Fruit fly (Drosophila melanogaster) whole organism, embryonic: ENCODE measurements around the gene stumps.

Experiments
- CG10431 ChIP-seq: fragments of 200-800 bp; sonication (Bioruptor generic); optimal IDR thresholded peaks from 3 replicates; lab custom pipeline; 2018; ENCODE audit warnings: missing biosample characterization, mild to moderate bottlenecking, missing genetic modification characterization
- CG10654 ChIP-seq: fragments of 200-800 bp; sonication (Bioruptor generic); optimal IDR thresholded peaks from 2 replicates; lab custom pipeline; 2016; ENCODE audit warnings: missing biosample characterization, missing genetic modification characterization
- CG11696 ChIP-seq: fragments of 200-800 bp; sonication (Bioruptor generic); IDR thresholded peaks from 2 replicates; pipeline ENCODE4 v1.3.6; 2022; ENCODE audit warnings: missing biosample characterization, missing genetic modification characterization
- CG1233 ChIP-seq: fragments of 200-800 bp; sonication (Bioruptor generic); optimal IDR thresholded peaks from 4 replicates; lab custom pipeline; 2018; ENCODE audit warnings: missing biosample characterization, mild to moderate bottlenecking, missing genetic modification characterization
- CG1529 ChIP-seq: fragments of 200-800 bp; sonication (Bioruptor generic); optimal IDR thresholded peaks from 3 replicates; lab custom pipeline; 2018; ENCODE audit warnings: missing biosample characterization, missing genetic modification characterization
- CG17802 ChIP-seq: fragments of 200-800 bp; sonication (Bioruptor generic); optimal IDR thresholded peaks from 2 replicates; lab custom pipeline; 2018; ENCODE audit warnings: missing biosample characterization, mild to moderate bottlenecking, missing genetic modification characterization, moderate library complexity
- CG18764 ChIP-seq: fragments of 200-800 bp; sonication (Bioruptor generic); optimal IDR thresholded peaks from 3 replicates; lab custom pipeline; 2016; ENCODE audit warnings: missing biosample characterization, missing genetic modification characterization
- CG2129 ChIP-seq: fragments of 200-800 bp; sonication (Bioruptor generic); IDR thresholded peaks from 2 replicates; pipeline ENCODE4 v1.3.6; 2022; ENCODE audit warnings: missing biosample characterization, missing genetic modification characterization; ENCODE audit not compliant: partially characterized antibody
- CG3726 ChIP-seq: fragments of 200-800 bp; sonication (Bioruptor generic); IDR thresholded peaks from 3 replicates; pipeline ENCODE4, ENCODE4 v1.3.6; 2022; ENCODE audit warnings: missing biosample characterization, missing genetic modification characterization
- CG4282 ChIP-seq: fragments of 200-800 bp; sonication (Bioruptor generic); optimal IDR thresholded peaks from 2 replicates; lab custom pipeline; 2016; ENCODE audit warnings: missing biosample characterization, missing genetic modification characterization
- CG4360 ChIP-seq: fragments of 200-800 bp; sonication (Bioruptor generic); IDR thresholded peaks from 2 replicates; pipeline ENCODE4 v1.3.6; 2022; ENCODE audit warnings: missing biosample characterization, missing genetic modification characterization
- CG4424 ChIP-seq: fragments of 200-800 bp; sonication (Bioruptor generic); optimal IDR thresholded peaks from 3 replicates; lab custom pipeline; 2016; ENCODE audit warnings: missing biosample characterization, missing genetic modification characterization
- CG6791 ChIP-seq: fragments of 200-800 bp; sonication (Bioruptor generic); IDR thresholded peaks from 3 replicates; pipeline ENCODE4 v1.3.6; 2022; ENCODE audit warnings: missing biosample characterization, missing genetic modification characterization; ENCODE audit not compliant: partially characterized antibody
- CG7928 ChIP-seq: fragments of 200-800 bp; sonication (Bioruptor generic); optimal IDR thresholded peaks from 2 replicates; lab custom pipeline; 2017; ENCODE audit warnings: missing biosample characterization, mild to moderate bottlenecking, missing genetic modification characterization
- CG8765 ChIP-seq: fragments of 200-800 bp; sonication (Bioruptor generic); IDR thresholded peaks from 2 replicates; pipeline ENCODE4 v1.3.6; 2022; ENCODE audit warnings: missing biosample characterization, missing genetic modification characterization
- CG9437 ChIP-seq: fragments of 200-800 bp; sonication (Bioruptor generic); optimal IDR thresholded peaks from 2 replicates; lab custom pipeline; 2018; ENCODE audit warnings: missing biosample characterization, mild to moderate bottlenecking, missing genetic modification characterization
- D19B ChIP-seq: fragments of 200-800 bp; sonication (Bioruptor generic); optimal IDR thresholded peaks from 2 replicates; lab custom pipeline; 2017; ENCODE audit warnings: missing biosample characterization, mild to moderate bottlenecking, missing genetic modification characterization
- Dp ChIP-seq: fragments of 200-800 bp; sonication (Bioruptor generic); optimal IDR thresholded peaks from 2 replicates; lab custom pipeline; 2018; ENCODE audit warnings: missing biosample characterization, mild to moderate bottlenecking, missing genetic modification characterization, moderate library complexity
- E2f2 ChIP-seq: fragments of 200-800 bp; sonication (Bioruptor generic); IDR thresholded peaks from 2 replicates; pipeline ENCODE4 v1.3.6; 2022; ENCODE audit warnings: missing biosample characterization, missing genetic modification characterization
- Eip74EF ChIP-seq, 2 experiments: fragments of 200-800 bp in 1 of 2; fragments of >200 bp in 1 of 2; sonication (Bioruptor generic) in 1 of 2; optimal IDR thresholded peaks; 2 replicates each; lab custom pipeline; 2017 to 2019; ENCODE audit warnings: missing biosample characterization in 2 of 2, missing genetic modification characterization in 2 of 2, mild to moderate bottlenecking in 1 of 2, moderate library complexity in 1 of 2
- GATAe ChIP-seq: fragments of 200-800 bp; sonication (Bioruptor generic); conservative IDR thresholded peaks from 2 replicates; pipeline ENCODE4 v1.3.6; 2022; ENCODE audit warnings: missing biosample characterization, missing genetic modification characterization
- HLH4C ChIP-seq: fragments of 200-800 bp; sonication (Bioruptor generic); IDR thresholded peaks from 3 replicates; pipeline ENCODE4 v1.3.6; 2022; ENCODE audit warnings: missing biosample characterization, missing genetic modification characterization; ENCODE audit not compliant: partially characterized antibody
- Nf-YA ChIP-seq: fragments of 200-800 bp; sonication (Bioruptor generic); IDR thresholded peaks from 2 replicates; pipeline ENCODE4 v1.3.6; 2022; ENCODE audit warnings: missing biosample characterization, missing genetic modification characterization
- NfI ChIP-seq: fragments of 200-800 bp; sonication (Bioruptor generic); optimal IDR thresholded peaks from 3 replicates; lab custom pipeline; 2018; ENCODE audit warnings: missing biosample characterization, mild to moderate bottlenecking, missing genetic modification characterization, moderate library complexity
- Rx ChIP-seq: fragments of 200-800 bp; sonication (Bioruptor generic); IDR thresholded peaks from 2 replicates; pipeline ENCODE4 v1.3.6; 2022; ENCODE audit warnings: missing biosample characterization, missing genetic modification characterization
- Stat92E ChIP-seq, 3 experiments: fragments of >200 bp in 2 of 3; fragments of 200-800 bp in 1 of 3; sonication (Bioruptor generic) in 1 of 3; optimal IDR thresholded peaks; 2 replicates each; lab custom pipeline; 2017 to 2019; ENCODE audit warnings: missing biosample characterization in 3 of 3, missing genetic modification characterization in 3 of 3, mild to moderate bottlenecking in 1 of 3, moderate library complexity in 1 of 3
- Trl ChIP-seq, 3 experiments: fragments of >200 bp in 2 of 3; fragments of 200-800 bp in 1 of 3; sonication (Bioruptor generic) in 1 of 3; optimal IDR thresholded peaks; 2 replicates in 1 of 3; 3 replicates in 2 of 3; lab custom pipeline; 2016 to 2017; ENCODE audit warnings: missing biosample characterization in 1 of 3, missing genetic modification characterization in 1 of 3
- Xbp1 ChIP-seq: fragments of 200-800 bp; sonication (Bioruptor generic); optimal IDR thresholded peaks from 3 replicates; lab custom pipeline; 2016; ENCODE audit warnings: missing biosample characterization, mild to moderate bottlenecking, missing genetic modification characterization
- YL-1 ChIP-seq: fragments of 200-800 bp; sonication (Bioruptor generic); optimal IDR thresholded peaks from 3 replicates; lab custom pipeline; 2017; ENCODE audit warnings: missing biosample characterization, mild to moderate bottlenecking, missing genetic modification characterization
- dpn ChIP-seq, 2 experiments: fragments of 200-800 bp; sonication (Bioruptor generic); optimal IDR thresholded peaks; 3 replicates each; lab custom pipeline; 2016; ENCODE audit warnings: missing biosample characterization in 2 of 2, missing genetic modification characterization in 2 of 2
- otp ChIP-seq: fragments of 200-800 bp; sonication (Bioruptor generic); IDR thresholded peaks from 3 replicates; pipeline ENCODE4, ENCODE4 v1.3.6; 2022; ENCODE audit warnings: missing biosample characterization, missing genetic modification characterization
- pho ChIP-seq: fragments of 200-800 bp; sonication (Bioruptor generic); optimal IDR thresholded peaks from 2 replicates; lab custom pipeline; 2016; ENCODE audit warnings: missing biosample characterization, missing genetic modification characterization
- phol ChIP-seq: fragments of 200-800 bp; sonication (Bioruptor generic); optimal IDR thresholded peaks from 3 replicates; lab custom pipeline; 2018; ENCODE audit warnings: missing biosample characterization, mild to moderate bottlenecking, missing genetic modification characterization, moderate library complexity
- tup ChIP-seq: fragments of 200-800 bp; sonication (Bioruptor generic); optimal IDR thresholded peaks from 2 replicates; lab custom pipeline; 2016; ENCODE audit warnings: missing biosample characterization, mild to moderate bottlenecking, missing genetic modification characterization, moderate library complexity
- z ChIP-seq: fragments of 200-800 bp; sonication (Bioruptor generic); IDR thresholded peaks from 3 replicates; pipeline ENCODE4 v1.3.6; 2022; ENCODE audit warnings: missing biosample characterization, missing genetic modification characterization

stumps gene

dm6 chr3R:14625215-14626156, 48.5 kb downstream of the stumps start, which contains the start of the genes put and His4r (continued):
- TF ChIP-seq HLH4C (GFP tag; lab: Robert Waterston, UW): peak; percentile 61; the same call in 2 of the 3 replicates
- peak in 1 of 3 experiments; percentile 57 for TF ChIP-seq Stat92E (GFP tag; optimal IDR thresholded peaks at IDR 0.05; lab: Kevin White, UChicago)
- TF ChIP-seq NfI (GFP tag; lab: Kevin White, UChicago): peak; percentile 20
- no peak for TF ChIP-seq CG8765
- TF ChIP-seq CG10654: no peak
- TF ChIP-seq D19B: peak; percentile 74
- TF ChIP-seq YL-1 (GFP tag; lab: Kevin White, UChicago): peak; percentile 92
- TF ChIP-seq Xbp1 (GFP tag; lab: Kevin White, UChicago): peak; percentile 21
- TF ChIP-seq dpn (GFP tag; optimal IDR thresholded peaks at IDR 0.05; lab: Kevin White, UChicago): peak in 1 of 2 experiments; percentile 35
- peak; percentile 91 for TF ChIP-seq phol (tag; lab: Kevin White, UChicago)
- no peak for TF ChIP-seq GATAe
- TF ChIP-seq CG17802: peak; percentile 42
- TF ChIP-seq Dp (GFP tag; lab: Kevin White, UChicago): peak; percentile 34
- no peak for TF ChIP-seq Nf-YA (GFP tag; lab: Robert Waterston, UW)
- TF ChIP-seq CG4282 (GFP tag; lab: Kevin White, UChicago): no peak
- TF ChIP-seq CG3726 (GFP tag; lab: Robert Waterston, UW): no peak
- peak; percentile 11 for TF ChIP-seq CG4424 (GFP tag; lab: Kevin White, UChicago)
- peak; percentile 36 for TF ChIP-seq CG9437 (GFP tag; lab: Kevin White, UChicago)
- TF ChIP-seq CG10431 (GFP tag; lab: Kevin White, UChicago): peak; percentile 71
- TF ChIP-seq CG18764 (GFP tag; lab: Kevin White, UChicago): peak; percentile 4
- peak; percentile 53 for TF ChIP-seq E2f2 (GFP tag; lab: Robert Waterston, UW)
- TF ChIP-seq Rx (GFP tag; lab: Robert Waterston, UW): no peak
- peak; percentile 73; the same call in 2 of the 3 replicates for TF ChIP-seq CG6791 (GFP tag; lab: Robert Waterston, UW)
- TF ChIP-seq, all 482 proteins: peak for 152

- TF ChIP-seq Eip74EF (GFP tag; optimal IDR thresholded peaks at IDR 0.05; lab: Kevin White, UChicago) (no peak), otp (no peak), z (GFP tag; lab: Robert Waterston, UW) (0 out of 3 replicates have a peak, but pooled peaks have one; percentile 21), CG4360 (peak; percentile 49), pho (GFP tag; lab: Kevin White, UChicago) (no peak), CG7928 (GFP tag; lab: Kevin White, UChicago) (no peak), CG2129 (no peak), Trl (optimal IDR thresholded peaks at IDR 0.05; lab: Kevin White, UChicago) (no peak), Trl (GFP tag; optimal IDR thresholded peaks at IDR 0.05; lab: Kevin White, UChicago) (no peak), CG11696 (GFP tag; lab: Robert Waterston, UW) (no peak), tup (GFP tag; lab: Kevin White, UChicago) (no peak), CG1233 (no peak), CG1529 (no peak)
Observed at dm6 chr3R:14626781-14627180, 49.8 kb downstream of the stumps start.
